Worm (Caenorhabditis elegans) whole organism, L4 larva: ENCODE results near the gene F22D3.4.

Experiments used
- lin-13 ChIP-seq: fragments of 150-350 bp; optimal IDR thresholded peaks from 2 replicates; lab custom pipeline; 2014; ENCODE audit warnings: missing biosample characterization, missing genetic modification reagents, missing genetic modification characterization
- nhr-48 ChIP-seq: sonication (generic microtip); optimal IDR thresholded peaks from 2 replicates; lab custom pipeline; 2016; ENCODE audit warnings: mild to moderate bottlenecking, missing genetic modification characterization, missing compliant biosample characterization
- sdz-12 ChIP-seq: fragments of 200-800 bp; sonication (Bioruptor generic); optimal IDR thresholded peaks from 2 replicates; lab custom pipeline; 2018; ENCODE audit warnings: mild to moderate bottlenecking, missing genetic modification characterization, missing compliant biosample characterization
- unc-130 ChIP-seq: sonication (generic microtip); optimal IDR thresholded peaks from 2 replicates; lab custom pipeline; 2016; ENCODE audit warnings: missing genetic modification reagents, missing genetic modification characterization, missing compliant biosample characterization
- unc-39 ChIP-seq: sonication (generic microtip); optimal IDR thresholded peaks from 2 replicates; lab custom pipeline; 2017; ENCODE audit warnings: missing biosample characterization, missing genetic modification characterization

DNA sequence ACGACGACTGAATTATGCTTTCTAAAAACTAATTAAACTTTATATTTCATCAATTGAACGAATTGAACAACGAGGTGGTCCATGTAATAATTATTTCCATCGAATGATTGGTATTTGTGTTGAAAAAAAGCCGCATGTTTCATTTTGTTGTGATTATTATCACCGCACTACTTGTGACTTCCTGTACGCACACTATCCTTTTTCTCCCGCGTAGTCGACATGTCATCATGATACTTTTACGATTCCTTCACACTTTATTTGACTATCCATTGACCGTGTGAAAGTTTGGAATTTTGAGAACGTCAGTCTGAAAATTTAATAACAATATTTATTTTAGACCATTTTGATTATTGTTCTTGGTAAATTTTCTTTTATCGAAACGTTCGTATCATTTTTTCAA, at the start of gene F22D3.4:
- no peak for TF ChIP-seq lin-13 (GFP tag; lab: Kevin White, UChicago)
- no peak for TF ChIP-seq unc-130 (GFP tag; lab: Kevin White, UChicago)
- no peak for TF ChIP-seq sdz-12 (GFP tag; lab: Kevin White, UChicago)
- no peak for TF ChIP-seq nhr-48
- TF ChIP-seq unc-39 (tag; lab: Kevin White, UChicago), result no peak
